Fruit fly (Drosophila melanogaster) whole organism, embryonic: Measurements from ENCODE around the gene TwdlF.

Experiments used
- CG14667 ChIP-seq: fragments of 200-800 bp; sonication (Bioruptor generic); IDR thresholded peaks from 2 replicates; pipeline ENCODE4 v1.3.6; 2022; ENCODE audit warnings: missing biosample characterization, missing genetic modification characterization
- CG14710 ChIP-seq: fragments of 200-800 bp; sonication (Bioruptor generic); optimal IDR thresholded peaks from 3 replicates; lab custom pipeline; 2019; ENCODE audit warnings: missing biosample characterization, mild to moderate bottlenecking, missing genetic modification characterization, moderate library complexity
- CG15011 ChIP-seq: fragments of 200-800 bp; sonication (Bioruptor generic); optimal IDR thresholded peaks from 3 replicates; lab custom pipeline; 2018; ENCODE audit warnings: missing biosample characterization, mild to moderate bottlenecking, missing genetic modification characterization
- CG2116 ChIP-seq: fragments of 200-800 bp; sonication (Bioruptor generic); optimal IDR thresholded peaks from 3 replicates; lab custom pipeline; 2018; ENCODE audit warnings: missing biosample characterization, mild to moderate bottlenecking, missing genetic modification characterization
- CG32772 ChIP-seq: fragments of 200-800 bp; sonication (Bioruptor generic); IDR thresholded peaks from 2 replicates; pipeline ENCODE4 v1.3.6; 2022; ENCODE audit warnings: missing biosample characterization, missing genetic modification characterization
- CG4617 ChIP-seq: fragments of 200-800 bp; sonication (Bioruptor generic); optimal IDR thresholded peaks from 3 replicates; lab custom pipeline; 2016; ENCODE audit warnings: missing biosample characterization, missing genetic modification characterization, borderline replicate concordance
- Dref ChIP-seq: fragments of 200-800 bp; sonication (Bioruptor generic); IDR thresholded peaks from 2 replicates; pipeline ENCODE4 v1.3.6; 2022; ENCODE audit warnings: missing biosample characterization, missing genetic modification characterization
- E2f1 ChIP-seq: fragments of 200-800 bp; sonication (Bioruptor generic); IDR thresholded peaks from 2 replicates; pipeline ENCODE4 v1.3.6; 2022; ENCODE audit warnings: missing biosample characterization, missing genetic modification characterization
- Hr39 ChIP-seq: fragments of >200 bp; optimal IDR thresholded peaks from 2 replicates; lab custom pipeline; 2017
- ara ChIP-seq: fragments of 200-800 bp; sonication (Bioruptor generic); IDR thresholded peaks from 2 replicates; pipeline ENCODE4 v1.3.6; 2022; ENCODE audit warnings: missing biosample characterization, missing genetic modification characterization
- dm ChIP-seq: fragments of 200-800 bp; sonication (Bioruptor generic); optimal IDR thresholded peaks from 3 replicates; lab custom pipeline; 2016; ENCODE audit warnings: missing biosample characterization, missing genetic modification characterization
- gcm2 ChIP-seq: fragments of 200-800 bp; sonication (Bioruptor generic); optimal IDR thresholded peaks from 2 replicates; lab custom pipeline; 2016; ENCODE audit warnings: missing biosample characterization, missing genetic modification characterization
- jumu ChIP-seq: fragments of 200-800 bp; sonication (Bioruptor generic); optimal IDR thresholded peaks from 3 replicates; lab custom pipeline; 2016; ENCODE audit warnings: missing biosample characterization, missing genetic modification characterization
- tll ChIP-seq, 2 experiments: fragments of 200-800 bp in 1 of 2; fragments of >200 bp in 1 of 2; sonication (Bioruptor generic) in 1 of 2; optimal IDR thresholded peaks; 2 replicates each; lab custom pipeline; 2017 to 2019; ENCODE audit warnings: missing biosample characterization in 2 of 2, missing genetic modification characterization in 2 of 2, mild to moderate bottlenecking in 1 of 2, moderate library complexity in 1 of 2

- TF ChIP-seq gcm2 (GFP tag; lab: Kevin White, UChicago), result no peak
- no peak for TF ChIP-seq E2f1 (GFP tag; lab: Robert Waterston, UW)
- no peak for TF ChIP-seq CG14667 (GFP tag; lab: Robert Waterston, UW)
- no peak for TF ChIP-seq CG32772 (GFP tag; lab: Robert Waterston, UW)
- TF ChIP-seq Dref, result no peak
- no peak for TF ChIP-seq CG4617
- TF ChIP-seq tll (GFP tag; optimal IDR thresholded peaks at IDR 0.05; lab: Kevin White, UChicago), result no peak
- TF ChIP-seq CG14710, result no peak
- no peak for TF ChIP-seq ara
- no peak for TF ChIP-seq dm (GFP tag; lab: Kevin White, UChicago)
- TF ChIP-seq CG2116 (GFP tag; lab: Kevin White, UChicago), result no peak
- no peak for TF ChIP-seq jumu
- TF ChIP-seq Hr39, result no peak
- TF ChIP-seq CG15011 (GFP tag; lab: Kevin White, UChicago), result no peak
Observed at dm6 chr3R:4249947-4250346, 3.1 kb downstream of the TwdlF start.
